Fruit fly (Drosophila melanogaster) whole organism, wandering third instar larva: ENCODE results near the gene ps.

Experiments
- Abd-B ChIP-seq: fragments of >200 bp; optimal IDR thresholded peaks from 2 replicates; lab custom pipeline; 2017; ENCODE audit warnings: missing biosample characterization, missing genetic modification characterization
- CrebA ChIP-seq: fragments of 200-800 bp; sonication (Bioruptor generic); optimal IDR thresholded peaks from 2 replicates; lab custom pipeline; 2016; ENCODE audit warnings: missing biosample characterization, mild to moderate bottlenecking, missing genetic modification characterization, borderline replicate concordance
- Hr78 ChIP-seq: fragments of >200 bp; optimal IDR thresholded peaks from 2 replicates; lab custom pipeline; 2017; ENCODE audit warnings: missing biosample characterization, missing genetic modification characterization
- N ChIP-seq: fragments of >200 bp; optimal IDR thresholded peaks from 2 replicates; lab custom pipeline; 2018; ENCODE audit warnings: missing biosample characterization, missing external identifiers, missing genetic modification characterization
- Sp1 ChIP-seq: fragments of 200-800 bp; sonication (Bioruptor generic); optimal IDR thresholded peaks from 3 replicates; lab custom pipeline; 2019; ENCODE audit warnings: missing biosample characterization, mild to moderate bottlenecking, missing genetic modification characterization, moderate library complexity
- Vsx2 ChIP-seq: fragments of 200-300, 225-300 bp; sonication (Bioruptor generic); optimal IDR thresholded peaks from 2 replicates; lab custom pipeline; 2018; ENCODE audit warnings: missing biosample characterization, missing genetic modification characterization; ENCODE audit not compliant: partially characterized antibody
- br ChIP-seq: fragments of 200-800 bp; sonication (Bioruptor generic); optimal IDR thresholded peaks from 2 replicates; lab custom pipeline; 2016; ENCODE audit warnings: missing biosample characterization, missing genetic modification characterization
- dsf ChIP-seq: sonication (Bioruptor generic); optimal IDR thresholded peaks from 2 replicates; lab custom pipeline; 2016; ENCODE audit warnings: missing biosample characterization, missing genetic modification characterization, borderline replicate concordance
- foxo ChIP-seq, 2 experiments: fragments of 200-800 bp; sonication (Bioruptor generic); optimal IDR thresholded peaks; 2 replicates in 1 of 2; 3 replicates in 1 of 2; lab custom pipeline; 2016 to 2017; ENCODE audit warnings: missing biosample characterization in 2 of 2, missing genetic modification characterization in 2 of 2
- lola ChIP-seq: fragments of >200 bp; optimal IDR thresholded peaks from 2 replicates; lab custom pipeline; 2017; ENCODE audit warnings: missing biosample characterization, missing genetic modification characterization
- pan ChIP-seq: fragments of >200 bp; optimal IDR thresholded peaks from 2 replicates; lab custom pipeline; 2017
- sage ChIP-seq: fragments of 200-800 bp; sonication (Bioruptor generic); optimal IDR thresholded peaks from 2 replicates; lab custom pipeline; 2016; ENCODE audit warnings: missing biosample characterization, mild to moderate bottlenecking, missing genetic modification characterization
- woc ChIP-seq: sonication (Bioruptor generic); optimal IDR thresholded peaks from 2 replicates; lab custom pipeline; 2016; ENCODE audit warnings: missing biosample characterization, mild to moderate bottlenecking, missing genetic modification characterization

- TF ChIP-seq Hr78 (GFP tag; lab: Kevin White, UChicago) (no peak), dsf (GFP tag; lab: Kevin White, UChicago) (no peak), N (GFP tag; lab: Kevin White, UChicago) (no peak), sage (GFP tag; lab: Kevin White, UChicago) (no peak), lola (GFP tag; lab: Kevin White, UChicago) (no peak), Vsx2 (GFP tag; lab: Kevin White, UChicago) (no peak), pan (lab: Kevin White, UChicago) (no peak), br (GFP tag; lab: Kevin White, UChicago) (no peak), foxo (GFP tag; optimal IDR thresholded peaks at IDR 0.05; lab: Kevin White, UChicago) (no peak), woc (GFP tag; lab: Kevin White, UChicago) (no peak), CrebA (GFP tag; lab: Kevin White, UChicago) (no peak), Sp1 (GFP tag; lab: Kevin White, UChicago) (no peak), Abd-B (GFP tag; lab: Kevin White, UChicago) (no peak)
Observed at dm6 chr3R:9500193-9501051, 82.7 kb downstream of the ps start.
